ENCODE assay signal across 1 fruit fly cellular context in the genomic region with DNA sequence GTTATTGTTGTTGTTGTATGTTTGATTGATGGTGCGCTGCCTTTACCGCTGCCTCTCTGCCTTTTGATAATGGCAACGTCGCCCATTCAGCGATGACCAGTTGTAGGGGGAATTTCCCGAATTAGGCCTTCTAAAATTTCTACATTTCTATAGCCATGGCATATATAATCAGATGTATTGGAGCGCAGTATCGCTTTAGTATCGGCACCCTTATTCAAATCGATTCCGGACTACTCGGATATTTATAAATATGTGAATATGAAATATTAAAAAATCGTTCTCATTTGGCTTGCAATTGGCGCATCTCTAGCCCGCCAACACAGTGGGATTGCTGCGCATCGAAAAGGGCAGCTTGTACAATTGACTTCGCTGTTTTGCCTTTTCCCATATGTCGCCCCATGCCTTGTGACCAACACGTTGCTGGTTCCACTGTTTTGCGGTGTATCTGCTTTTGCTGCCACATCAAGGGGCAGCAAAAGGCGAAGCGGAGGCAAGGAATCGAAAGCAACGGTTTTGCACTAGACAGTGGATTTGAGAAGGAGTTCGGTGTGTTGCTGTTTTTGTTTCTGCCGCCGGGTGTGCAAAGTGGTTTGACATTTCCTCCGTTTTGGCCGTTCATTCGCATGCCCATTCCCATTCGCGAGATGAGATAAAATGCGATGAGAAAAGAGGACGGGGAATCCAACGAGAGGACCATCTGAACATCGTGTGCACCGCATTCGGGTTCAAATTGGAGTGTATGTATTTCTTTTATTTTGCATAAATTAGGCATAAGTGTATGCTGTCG.
TF ChIP-seq lines count a peak whose summit lies in the region.

No protein-coding gene starts in this region.

TF ChIP-seq in whole organism, embryonic, 481 proteins besides CTCF, POLR2A, EP300 and RAD21 (continued from another document and continues in another):
- TF ChIP-seq Rx (GFP tag; IDR thresholded peaks at IDR 0.05; lab: Robert Waterston, UW) (0 out of 2 replicates have a peak, but pooled peaks have one; percentile 18), scrt (GFP tag; optimal IDR thresholded peaks at IDR 0.05; lab: Kevin White, UChicago) (peak; percentile 56), CG4424 (GFP tag; optimal IDR thresholded peaks at IDR 0.05; lab: Kevin White, UChicago) (peak; percentile 51), CrebB (tag; optimal IDR thresholded peaks at IDR 0.05; lab: Kevin White, UChicago) (peak; percentile 22), CG18476 (GFP tag; optimal IDR thresholded peaks at IDR 0.05; lab: Kevin White, UChicago) (peak; percentile 39), CG8290 (GFP tag; optimal IDR thresholded peaks at IDR 0.05; lab: Kevin White, UChicago) (no peak), CG8290 (tag; optimal IDR thresholded peaks at IDR 0.05; lab: Kevin White, UChicago) (no peak), CG9727 (GFP tag; optimal IDR thresholded peaks at IDR 0.05; lab: Kevin White, UChicago) (peak; percentile 70), org-1 (GFP tag; optimal IDR thresholded peaks at IDR 0.05; lab: Kevin White, UChicago) (peak; percentile 48), zen2 (GFP tag; IDR thresholded peaks at IDR 0.05; lab: Robert Waterston, UW; ENCODE audit: partially characterized antibody) (no peak), Adf1 (GFP tag; IDR thresholded peaks at IDR 0.05; lab: Robert Waterston, UW) (peak; percentile 51), CG7987 (GFP tag; optimal IDR thresholded peaks at IDR 0.05; lab: Kevin White, UChicago) (no peak), Atf-2 (GFP tag; optimal IDR thresholded peaks at IDR 0.05; lab: Kevin White, UChicago) (peak; percentile 4), pan (optimal IDR thresholded peaks at IDR 0.05; lab: Kevin White, UChicago) (no peak), pan (GFP tag; optimal IDR thresholded peaks at IDR 0.05 in 1 of 2, IDR thresholded peaks at IDR 0.05 in 1 of 2) (peak in 1 of 2 experiments; percentile 57), shn (GFP tag; optimal IDR thresholded peaks at IDR 0.05; lab: Kevin White, UChicago) (peak; percentile 15), CG15601 (tag; optimal IDR thresholded peaks at IDR 0.05; lab: Kevin White, UChicago) (peak; percentile 14), HHEX (GFP tag; optimal IDR thresholded peaks at IDR 0.05; lab: Kevin White, UChicago) (peak; percentile 43), CG10565 (GFP tag; optimal IDR thresholded peaks at IDR 0.05; lab: Kevin White, UChicago) (no peak), CG11247 (GFP tag; IDR thresholded peaks at IDR 0.05; lab: Robert Waterston, UW) (peak; percentile 37; the same call in 1 of the 2 replicates), Atf3 (GFP tag; optimal IDR thresholded peaks at IDR 0.05; lab: Kevin White, UChicago) (no peak), Dp (GFP tag; optimal IDR thresholded peaks at IDR 0.05; lab: Kevin White, UChicago) (no peak), unc-4 (GFP tag; IDR thresholded peaks at IDR 0.05; lab: Robert Waterston, UW; ENCODE audit: partially characterized antibody) (no peak), Sry-δ (GFP tag; optimal IDR thresholded peaks at IDR 0.05; lab: Kevin White, UChicago) (peak; percentile 11), mld (GFP tag; IDR thresholded peaks at IDR 0.05; lab: Robert Waterston, UW; ENCODE audit: partially characterized antibody) (no peak), CG2199 (GFP tag; IDR thresholded peaks at IDR 0.05; lab: Robert Waterston, UW) (peak; percentile 56; the same call in 1 of the 3 replicates), CG4854 (GFP tag; optimal IDR thresholded peaks at IDR 0.05; lab: Kevin White, UChicago) (peak; percentile 27), CG42726 (GFP tag; IDR thresholded peaks at IDR 0.05; lab: Robert Waterston, UW; ENCODE audit: partially characterized antibody) (no peak), HLH3B (GFP tag; IDR thresholded peaks at IDR 0.05; lab: Robert Waterston, UW) (peak; percentile 59), CG8388 (GFP tag; optimal IDR thresholded peaks at IDR 0.05; lab: Kevin White, UChicago) (no peak), Hr39 (optimal IDR thresholded peaks at IDR 0.05; lab: Kevin White, UChicago) (no peak), CG11504 (tag; optimal IDR thresholded peaks at IDR 0.05; lab: Kevin White, UChicago) (no peak), Sox102F (GFP tag; optimal IDR thresholded peaks at IDR 0.05; lab: Kevin White, UChicago) (no peak), HmgD (GFP tag; optimal IDR thresholded peaks at IDR 0.05; lab: Kevin White, UChicago) (no peak), MESR4 (GFP tag; optimal IDR thresholded peaks at IDR 0.05; lab: Kevin White, UChicago) (no peak), CG10274 (GFP tag; optimal IDR thresholded peaks at IDR 0.05; lab: Kevin White, UChicago) (no peak), Usf (GFP tag; optimal IDR thresholded peaks at IDR 0.05; lab: Kevin White, UChicago) (no peak), knrl (GFP tag; IDR thresholded peaks at IDR 0.05; lab: Robert Waterston, UW; ENCODE audit: partially characterized antibody) (no peak), bbx (GFP tag; IDR thresholded peaks at IDR 0.05; lab: Robert Waterston, UW; ENCODE audit: partially characterized antibody) (no peak; the same call in 1 of the 2 replicates), CG11093 (GFP tag; IDR thresholded peaks at IDR 0.05; lab: Robert Waterston, UW) (peak; percentile 56; the same call in 1 of the 3 replicates), dysf (GFP tag; IDR thresholded peaks at IDR 0.05; lab: Robert Waterston, UW) (peak; percentile 61; the same call in 2 of the 3 replicates), Max (GFP tag; optimal IDR thresholded peaks at IDR 0.05; lab: Kevin White, UChicago) (peak; percentile 55), Oli (tag; optimal IDR thresholded peaks at IDR 0.05; lab: Kevin White, UChicago) (peak; percentile 68), CG34224 (GFP tag; IDR thresholded peaks at IDR 0.05; lab: Robert Waterston, UW; ENCODE audit: partially characterized antibody) (0 out of 3 replicates have a peak, but pooled peaks have one; percentile 4), CG4404 (GFP tag; IDR thresholded peaks at IDR 0.05; lab: Robert Waterston, UW) (peak; percentile 53), chif (GFP tag; optimal IDR thresholded peaks at IDR 0.05; lab: Kevin White, UChicago) (peak; percentile 49 to 56), luna (GFP tag; optimal IDR thresholded peaks at IDR 0.05; lab: Kevin White, UChicago) (no peak), sug (tag; optimal IDR thresholded peaks at IDR 0.05; lab: Kevin White, UChicago) (peak; percentile 52), CG12155 (GFP tag; optimal IDR thresholded peaks at IDR 0.05; lab: Kevin White, UChicago) (peak; percentile 30), dimm (GFP tag; IDR thresholded peaks at IDR 0.05; lab: Robert Waterston, UW) (no peak), Nf-YC (tag; optimal IDR thresholded peaks at IDR 0.05; lab: Kevin White, UChicago) (no peak), HmgZ (tag; optimal IDR thresholded peaks at IDR 0.05; lab: Kevin White, UChicago) (no peak), HLHmδ (GFP tag; optimal IDR thresholded peaks at IDR 0.05; lab: Kevin White, UChicago) (no peak), CG43689 (GFP tag; IDR thresholded peaks at IDR 0.05; lab: Robert Waterston, UW) (0 out of 2 replicates have a peak, but pooled peaks have one; percentile 7), YL-1 (GFP tag; optimal IDR thresholded peaks at IDR 0.05; lab: Kevin White, UChicago) (peak; percentile 7), Dbx (GFP tag; IDR thresholded peaks at IDR 0.05; lab: Robert Waterston, UW) (peak; percentile 52; the same call in 1 of the 3 replicates), caup (GFP tag; optimal IDR thresholded peaks at IDR 0.05; lab: Kevin White, UChicago; ENCODE audit: severe bottlenecking) (peak; percentile 45), tx (GFP tag; optimal IDR thresholded peaks at IDR 0.05; lab: Kevin White, UChicago) (peak; percentile 30), CG2202 (tag; optimal IDR thresholded peaks at IDR 0.05; lab: Kevin White, UChicago) (peak; percentile 36), CG7839 (tag; optimal IDR thresholded peaks at IDR 0.05; lab: Kevin White, UChicago) (no peak), CG11723 (GFP tag; optimal IDR thresholded peaks at IDR 0.05; lab: Kevin White, UChicago) (no peak), Bdp1 (GFP tag; optimal IDR thresholded peaks at IDR 0.05; lab: Kevin White, UChicago) (peak; percentile 38), cg (GFP tag; optimal IDR thresholded peaks at IDR 0.05; lab: Kevin White, UChicago) (no peak), CG13123 (GFP tag; optimal IDR thresholded peaks at IDR 0.05; lab: Kevin White, UChicago) (peak; percentile 44), CG11398 (GFP tag; optimal IDR thresholded peaks at IDR 0.05; lab: Kevin White, UChicago) (peak; percentile 15), CG1602 (GFP tag; optimal IDR thresholded peaks at IDR 0.05; lab: Kevin White, UChicago) (peak; percentile 41), Poxn (GFP tag; IDR thresholded peaks at IDR 0.05; lab: Robert Waterston, UW) (no peak), Hr78 (GFP tag; optimal IDR thresholded peaks at IDR 0.05; lab: Kevin White, UChicago) (no peak), nerfin-2 (GFP tag; IDR thresholded peaks at IDR 0.05; lab: Robert Waterston, UW; ENCODE audit: partially characterized antibody) (no peak), CG7928 (GFP tag; optimal IDR thresholded peaks at IDR 0.05; lab: Kevin White, UChicago) (no peak), chm (GFP tag; IDR thresholded peaks at IDR 0.05; lab: Robert Waterston, UW) (no peak; the same call in 1 of the 2 replicates), cad (GFP tag; optimal IDR thresholded peaks at IDR 0.05; lab: Kevin White, UChicago) (no peak), CG7963 (GFP tag; IDR thresholded peaks at IDR 0.05; lab: Robert Waterston, UW; ENCODE audit: partially characterized antibody) (no peak), kni (GFP tag; optimal IDR thresholded peaks at IDR 0.05; lab: Kevin White, UChicago) (peak; percentile 12), lmd (GFP tag; IDR thresholded peaks at IDR 0.05; lab: Robert Waterston, UW) (no peak; the same call in none of the 2 replicates), Dip3 (GFP tag; optimal IDR thresholded peaks at IDR 0.05; lab: Kevin White, UChicago) (peak; percentile 59), bsh (GFP tag; optimal IDR thresholded peaks at IDR 0.05; lab: Kevin White, UChicago) (peak; percentile 56 to 75), CG17385 (GFP tag; optimal IDR thresholded peaks at IDR 0.05; lab: Kevin White, UChicago) (peak; percentile 46), BEAF-32 (GFP tag; optimal IDR thresholded peaks at IDR 0.05; lab: Kevin White, UChicago) (peak; percentile 25), CG13296 (GFP tag; optimal IDR thresholded peaks at IDR 0.05; lab: Kevin White, UChicago) (peak; percentile 72), aop (GFP tag; IDR thresholded peaks at IDR 0.05; lab: Robert Waterston, UW) (no peak), CG2120 (GFP tag; optimal IDR thresholded peaks at IDR 0.05; lab: Kevin White, UChicago) (peak; percentile 80), klu (GFP tag; IDR thresholded peaks at IDR 0.05; lab: Robert Waterston, UW) (no peak), gsb-n (tag; optimal IDR thresholded peaks at IDR 0.05; lab: Kevin White, UChicago) (no peak), Med (GFP tag; lab: Kevin White, UChicago) (peak; percentile 79), Jarid2 (GFP tag; optimal IDR thresholded peaks at IDR 0.05; lab: Kevin White, UChicago) (no peak), CG9876 (GFP tag; optimal IDR thresholded peaks at IDR 0.05; lab: Kevin White, UChicago) (no peak), esg (GFP tag; conservative IDR thresholded peaks at IDR 0.05; lab: Robert Waterston, UW) (peak; percentile 31; the same call in 1 of the 2 replicates), hth (optimal IDR thresholded peaks at IDR 0.05; lab: Kevin White, UChicago) (no peak), ara (GFP tag; IDR thresholded peaks at IDR 0.05; lab: Robert Waterston, UW) (0 out of 2 replicates have a peak, but pooled peaks have one; percentile 31), rib (GFP tag; IDR thresholded peaks at IDR 0.05; lab: Robert Waterston, UW) (0 out of 2 replicates have a peak, but pooled peaks have one; percentile 18), CG4617 (GFP tag; optimal IDR thresholded peaks at IDR 0.05; lab: Kevin White, UChicago; ENCODE audit: borderline replicate concordance) (no peak), CG14965 (GFP tag; optimal IDR thresholded peaks at IDR 0.05; lab: Kevin White, UChicago; ENCODE audit: borderline replicate concordance) (no peak), CG18619 (GFP tag; optimal IDR thresholded peaks at IDR 0.05; lab: Kevin White, UChicago) (peak; percentile 71), Sox100B (GFP tag; optimal IDR thresholded peaks at IDR 0.05; lab: Kevin White, UChicago) (peak; percentile 53), gsb (GFP tag; IDR thresholded peaks at IDR 0.05; lab: Robert Waterston, UW) (0 out of 2 replicates have a peak, but pooled peaks have one; percentile 24), CG30020 (tag; optimal IDR thresholded peaks at IDR 0.05; lab: Kevin White, UChicago) (no peak), Taf1 (GFP tag; IDR thresholded peaks at IDR 0.05; lab: Robert Waterston, UW) (peak; percentile 42; the same call in 1 of the 2 replicates), CG2116 (GFP tag; optimal IDR thresholded peaks at IDR 0.05; lab: Kevin White, UChicago) (peak; percentile 21), tin (GFP tag; optimal IDR thresholded peaks at IDR 0.05; lab: Kevin White, UChicago) (peak; percentile 53), CG18011 (GFP tag; optimal IDR thresholded peaks at IDR 0.05; lab: Kevin White, UChicago) (no peak), btn (GFP tag; optimal IDR thresholded peaks at IDR 0.05; lab: Kevin White, UChicago) (no peak), ase (GFP tag; IDR thresholded peaks at IDR 0.05; lab: Robert Waterston, UW) (peak; percentile 48; the same call in 1 of the 3 replicates), gro (GFP tag; optimal IDR thresholded peaks at IDR 0.05; lab: Kevin White, UChicago) (no peak), CG4328 (GFP tag; optimal IDR thresholded peaks at IDR 0.05; lab: Kevin White, UChicago) (no peak), CG13624 (GFP tag; optimal IDR thresholded peaks at IDR 0.05; lab: Kevin White, UChicago) (peak; percentile 32), B-H2 (GFP tag; optimal IDR thresholded peaks at IDR 0.05; lab: Kevin White, UChicago) (peak; percentile 37), Sin3A (optimal IDR thresholded peaks at IDR 0.05; lab: Kevin White, UChicago) (no peak), Bteb2 (GFP tag; optimal IDR thresholded peaks at IDR 0.05; lab: Kevin White, UChicago) (peak; percentile 19), ind (GFP tag; optimal IDR thresholded peaks at IDR 0.05; lab: Kevin White, UChicago) (peak; percentile 69), CG1792 (GFP tag; optimal IDR thresholded peaks at IDR 0.05; lab: Kevin White, UChicago) (peak; percentile 37), bigmax (GFP tag; optimal IDR thresholded peaks at IDR 0.05; lab: Kevin White, UChicago) (no peak), schlank (tag; optimal IDR thresholded peaks at IDR 0.05; lab: Kevin White, UChicago) (peak; percentile 25), CG10979 (tag; optimal IDR thresholded peaks at IDR 0.05; lab: Kevin White, UChicago) (peak; percentile 34), CG17612 (GFP tag; IDR thresholded peaks at IDR 0.05; lab: Robert Waterston, UW) (no peak), eve (GFP tag; optimal IDR thresholded peaks at IDR 0.05; lab: Kevin White, UChicago) (no peak), Trl (optimal IDR thresholded peaks at IDR 0.05; lab: Kevin White, UChicago) (no peak), Trl (GFP tag; optimal IDR thresholded peaks at IDR 0.05; lab: Kevin White, UChicago) (no peak)
